Worm (Caenorhabditis elegans): Measurements from ENCODE around the gene str-85.

Gene str-85

DNA sequence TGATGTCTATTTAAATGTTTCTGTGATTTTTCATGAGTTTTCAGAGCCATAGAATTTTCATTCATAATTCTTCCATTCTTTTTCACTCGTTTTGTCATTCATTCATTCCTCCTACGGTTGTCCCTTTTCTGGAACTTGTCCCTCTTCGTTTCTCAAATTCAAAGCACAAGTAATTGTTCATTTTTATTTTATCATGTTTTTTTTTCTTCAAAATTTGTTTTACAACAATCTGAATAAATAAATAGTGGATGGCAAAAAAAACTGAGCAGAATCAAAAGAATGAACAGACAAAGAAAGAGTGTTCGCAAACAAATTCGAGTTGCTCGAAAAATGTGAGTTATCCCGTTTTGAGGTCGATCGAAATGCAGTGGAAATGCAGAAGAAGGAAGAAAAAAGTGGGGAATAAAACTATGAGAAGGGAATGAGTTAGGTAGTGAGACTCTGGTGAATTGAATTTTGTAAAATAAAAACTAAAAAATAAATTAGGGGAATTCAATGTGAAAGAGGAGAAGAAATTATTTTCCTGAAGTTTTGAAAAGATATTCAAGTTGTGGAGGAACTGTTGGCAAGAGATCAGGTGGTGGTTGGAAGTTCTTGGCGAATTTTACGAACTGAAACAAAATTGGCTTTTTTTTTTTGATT lies 46.1 kb downstream of the str-85 start:
- TF ChIP-seq ceh-9 (tag; optimal IDR thresholded peaks at IDR 0.05): no peak
- TF ChIP-seq hlh-6 (tag; optimal IDR thresholded peaks at IDR 0.05): no peak
- no peak for TF ChIP-seq madf-2 (tag; optimal IDR thresholded peaks at IDR 0.05)
- TF ChIP-seq ceh-34 (tag; optimal IDR thresholded peaks at IDR 0.05): no peak

DNA sequence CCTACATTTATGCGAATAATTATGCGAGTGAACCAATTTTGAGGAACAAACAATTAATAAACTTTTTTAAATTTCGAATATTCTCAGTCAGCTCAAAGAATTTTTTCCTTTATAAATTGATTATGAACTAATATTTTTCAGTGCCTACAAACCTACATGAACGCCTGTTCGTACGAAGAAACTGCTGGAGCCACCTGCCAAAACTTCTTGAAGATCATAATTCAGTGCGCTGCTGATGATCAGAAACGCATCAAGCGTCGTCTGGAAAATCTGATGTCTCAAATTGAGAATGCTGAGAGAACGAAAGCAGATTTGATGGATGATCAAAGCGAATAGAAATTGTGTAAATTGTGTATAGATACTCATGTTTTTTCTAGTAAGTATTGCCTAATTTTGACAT lies 46.7 kb downstream of the str-85 start:
- TF ChIP-seq ceh-45 (GFP tag; IDR thresholded peaks at IDR 0.05) (no peak), hlh-15 (tag; optimal IDR thresholded peaks at IDR 0.05) (no peak), gmeb-2 (tag; optimal IDR thresholded peaks at IDR 0.05) (no peak), elt-4 (tag; optimal IDR thresholded peaks at IDR 0.05) (no peak), mec-3 (tag; optimal IDR thresholded peaks at IDR 0.05; ENCODE audit: borderline replicate concordance) (no peak), unc-86 (tag; optimal IDR thresholded peaks at IDR 0.05) (no peak), madf-2 (tag; optimal IDR thresholded peaks at IDR 0.05) (no peak), ceh-48 (tag; optimal IDR thresholded peaks at IDR 0.05) (no peak), ceh-2 (tag; optimal IDR thresholded peaks at IDR 0.05) (no peak), lim-6 (tag; optimal IDR thresholded peaks at IDR 0.05) (no peak), K02D7.2 (tag; optimal IDR thresholded peaks at IDR 0.05) (no peak), dmd-4 (tag; optimal IDR thresholded peaks at IDR 0.05; ENCODE audit: borderline replicate concordance) (no peak), ceh-19 (GFP tag; optimal IDR thresholded peaks at IDR 0.05) (no peak), unc-42 (tag; optimal IDR thresholded peaks at IDR 0.05) (no peak), fkh-10 (GFP tag; optimal IDR thresholded peaks at IDR 0.05) (no peak), rnt-1 (tag; optimal IDR thresholded peaks at IDR 0.05) (no peak)

- TF ChIP-seq tbx-7 (tag; optimal IDR thresholded peaks at IDR 0.05) (no peak), K02D7.2 (tag; optimal IDR thresholded peaks at IDR 0.05) (no peak), sox-4 (tag; optimal IDR thresholded peaks at IDR 0.05) (no peak), nhr-11 (tag; optimal IDR thresholded peaks at IDR 0.05) (no peak), ceh-9 (tag; optimal IDR thresholded peaks at IDR 0.05) (no peak), fax-1 (tag; optimal IDR thresholded peaks at IDR 0.05) (no peak), Y22D7AL.16 (tag; optimal IDR thresholded peaks at IDR 0.05) (no peak), ama-1 (optimal IDR thresholded peaks at IDR 0.05) (no peak), npax-4 (tag; optimal IDR thresholded peaks at IDR 0.05) (no peak), pha-4 (tag; optimal IDR thresholded peaks at IDR 0.05) (no peak)
Measured at ce11 chrV:8938445-8938844, 47.2 kb downstream of the str-85 start.

DNA sequence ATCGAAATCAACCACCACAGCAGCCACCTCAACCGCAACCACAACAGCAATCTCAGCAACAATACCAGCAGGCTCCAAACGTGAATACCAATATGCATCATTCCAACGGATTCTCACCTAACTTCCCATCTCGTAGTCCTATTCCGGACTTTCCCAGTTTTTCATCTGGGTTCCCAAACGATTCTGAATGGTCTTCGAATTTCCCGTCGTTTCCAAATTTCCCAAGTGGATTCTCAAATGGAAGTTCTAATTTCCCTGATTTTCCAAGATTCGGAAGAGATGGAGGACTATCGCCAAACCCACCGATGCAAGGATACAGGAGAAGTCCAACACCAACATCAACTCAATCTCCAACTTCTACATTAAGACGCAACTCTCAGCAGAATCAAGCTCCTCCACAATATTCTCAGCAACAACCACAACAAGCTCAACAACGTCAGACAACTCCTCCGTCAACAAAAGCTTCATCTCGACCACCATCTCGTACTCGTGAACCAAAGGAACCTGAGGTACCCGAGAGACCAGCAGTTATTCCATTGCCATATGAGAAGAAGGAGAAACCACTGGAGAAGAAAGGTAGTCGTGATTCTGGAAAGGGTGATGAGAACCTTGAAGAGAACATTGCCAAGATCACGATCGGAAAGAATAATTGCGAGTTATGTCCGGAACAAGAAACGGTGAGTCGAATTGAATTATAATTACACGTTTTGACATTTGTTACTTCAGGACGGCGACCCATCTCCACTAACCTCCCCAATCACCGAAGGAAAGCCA lies 48.0 kb downstream of the str-85 start:
- TF ChIP-seq nfya-1 (tag; optimal IDR thresholded peaks at IDR 0.05) (no peak), hlh-8 (tag; optimal IDR thresholded peaks at IDR 0.05) (no peak), ztf-16 (tag; optimal IDR thresholded peaks at IDR 0.05) (no peak), gmeb-2 (tag; optimal IDR thresholded peaks at IDR 0.05) (no peak), pros-1 (tag; optimal IDR thresholded peaks at IDR 0.05) (no peak), odd-2 (tag; optimal IDR thresholded peaks at IDR 0.05) (no peak), ceh-19 (GFP tag; optimal IDR thresholded peaks at IDR 0.05) (no peak), ceh-30 (tag; optimal IDR thresholded peaks at IDR 0.05) (no peak), npax-4 (tag; optimal IDR thresholded peaks at IDR 0.05) (no peak), ets-4 (tag; optimal IDR thresholded peaks at IDR 0.05) (no peak), hlh-6 (tag; optimal IDR thresholded peaks at IDR 0.05) (no peak), sdc-2 (tag; optimal IDR thresholded peaks at IDR 0.05) (no peak), pat-9 (tag; optimal IDR thresholded peaks at IDR 0.05) (no peak), ceh-18 (tag; optimal IDR thresholded peaks at IDR 0.05) (no peak), pha-2 (tag; optimal IDR thresholded peaks at IDR 0.05) (no peak)

Data from whole organism, late embryonic.